Worm (Caenorhabditis elegans) whole organism, L2 larva: ENCODE data around the gene hpo-36.

Experiments
- C34F6.9 ChIP-seq: fragments of 150-350 bp; optimal IDR thresholded peaks from 2 replicates; lab custom pipeline; 2014; ENCODE audit warnings: missing biosample characterization, missing genetic modification characterization
- F13H6.1 ChIP-seq: sonication (generic microtip); optimal IDR thresholded peaks from 2 replicates; lab custom pipeline; 2016; ENCODE audit warnings: missing genetic modification characterization, missing compliant biosample characterization
- R02D3.7 ChIP-seq: fragments of 150-350 bp; optimal IDR thresholded peaks from 2 replicates; lab custom pipeline; 2014; ENCODE audit warnings: missing biosample characterization, missing genetic modification characterization
- Y55F3AM.14 ChIP-seq: fragments of 200-800 bp; sonication (Bioruptor generic); optimal IDR thresholded peaks from 2 replicates; lab custom pipeline; 2018; ENCODE audit warnings: mild to moderate bottlenecking, missing genetic modification characterization, missing compliant biosample characterization
- ZK546.5 ChIP-seq: sonication (generic microtip); optimal IDR thresholded peaks from 2 replicates; lab custom pipeline; 2017; ENCODE audit warnings: missing biosample characterization, missing genetic modification characterization
- alr-1 ChIP-seq: fragments of 150-350 bp; optimal IDR thresholded peaks from 2 replicates; lab custom pipeline; 2014; ENCODE audit warnings: missing biosample characterization, missing genetic modification characterization
- aly-2 ChIP-seq: fragments of 150-350 bp; optimal IDR thresholded peaks from 2 replicates; lab custom pipeline; 2014; ENCODE audit warnings: missing biosample characterization, missing genetic modification characterization
- ama-1 ChIP-seq: fragments of 150-350 bp; optimal IDR thresholded peaks from 2 replicates; lab custom pipeline; 2018; ENCODE audit warnings: inconsistent platforms
- blmp-1 ChIP-seq: sonication (generic microtip); optimal IDR thresholded peaks from 2 replicates; lab custom pipeline; 2017; ENCODE audit warnings: missing genetic modification characterization, mild to moderate bottlenecking, missing compliant biosample characterization, antibody characterized with exemption, moderate library complexity; ENCODE audit not compliant: insufficient read depth
- ceh-16 ChIP-seq: fragments of 150-350 bp; optimal IDR thresholded peaks from 2 replicates; lab custom pipeline; 2014; ENCODE audit warnings: missing biosample characterization, missing genetic modification characterization
- ceh-82 ChIP-seq: fragments of 150-350 bp; optimal IDR thresholded peaks from 2 replicates; lab custom pipeline; 2014; ENCODE audit warnings: missing biosample characterization, missing genetic modification characterization
- crh-2 ChIP-seq: sonication (generic microtip); optimal IDR thresholded peaks from 2 replicates; lab custom pipeline; 2017; ENCODE audit warnings: missing biosample characterization, missing genetic modification characterization
- dmd-4 ChIP-seq: sonication (generic microtip); optimal IDR thresholded peaks from 2 replicates; lab custom pipeline; 2017; ENCODE audit warnings: missing biosample characterization, missing genetic modification characterization
- egl-27 ChIP-seq: sonication (generic microtip); optimal IDR thresholded peaks from 3 replicates; lab custom pipeline; 2017; ENCODE audit warnings: missing biosample characterization, missing genetic modification reagents, missing genetic modification characterization
- elt-1 ChIP-seq: fragments of 150-350 bp; optimal IDR thresholded peaks from 2 replicates; lab custom pipeline; 2014; ENCODE audit warnings: missing biosample characterization, missing genetic modification characterization
- fos-1 ChIP-seq: fragments of 150-350 bp; optimal IDR thresholded peaks from 2 replicates; lab custom pipeline; 2014; ENCODE audit warnings: missing biosample characterization, missing genetic modification characterization
- lin-11 ChIP-seq: fragments of 150-350 bp; sonication (generic microtip); optimal IDR thresholded peaks from 2 replicates; lab custom pipeline; 2014; ENCODE audit warnings: missing biosample characterization, missing genetic modification characterization, inconsistent platforms, mixed read lengths
- lin-13 ChIP-seq: fragments of 150-350 bp; optimal IDR thresholded peaks from 2 replicates; lab custom pipeline; 2014; ENCODE audit warnings: missing biosample characterization, missing genetic modification reagents, missing genetic modification characterization
- lin-39 ChIP-seq: fragments of 150-350 bp; optimal IDR thresholded peaks from 2 replicates; lab custom pipeline; 2014; ENCODE audit warnings: missing biosample characterization, missing genetic modification reagents, missing genetic modification characterization
- lsy-2 ChIP-seq, 2 experiments: fragments of 150-350 bp in 1 of 2; sonication (generic microtip) in 1 of 2; optimal IDR thresholded peaks; 2 replicates each; lab custom pipeline; 2014 to 2017; ENCODE audit warnings: missing biosample characterization in 2 of 2, missing genetic modification characterization in 2 of 2
- mab-5 ChIP-seq: fragments of 150-350 bp; optimal IDR thresholded peaks from 2 replicates; lab custom pipeline; 2014; ENCODE audit warnings: missing biosample characterization, missing genetic modification characterization
- mbf-1 ChIP-seq: sonication (generic microtip); optimal IDR thresholded peaks from 2 replicates; lab custom pipeline; 2017; ENCODE audit warnings: missing biosample characterization, missing genetic modification characterization
- mdl-1 ChIP-seq, 2 experiments: fragments of 150-350 bp in 1 of 2; sonication (generic microtip) in 1 of 2; optimal IDR thresholded peaks; 2 replicates each; lab custom pipeline; 2017; ENCODE audit warnings: missing biosample characterization in 2 of 2, missing genetic modification characterization in 2 of 2
- nhr-10 ChIP-seq: sonication (generic microtip); optimal IDR thresholded peaks from 2 replicates; lab custom pipeline; 2017; ENCODE audit warnings: missing biosample characterization, missing genetic modification characterization
- nhr-11 ChIP-seq: fragments of 150-350 bp; optimal IDR thresholded peaks from 2 replicates; lab custom pipeline; 2014; ENCODE audit warnings: missing biosample characterization, missing genetic modification characterization
- nhr-12 ChIP-seq: fragments of 150-350 bp; optimal IDR thresholded peaks from 2 replicates; lab custom pipeline; 2014; ENCODE audit warnings: missing biosample characterization, missing genetic modification characterization
- nhr-21 ChIP-seq: fragments of 150-350 bp; optimal IDR thresholded peaks from 2 replicates; lab custom pipeline; 2014; ENCODE audit warnings: missing biosample characterization, missing genetic modification characterization
- nhr-23 ChIP-seq: fragments of 150-350 bp; optimal IDR thresholded peaks from 2 replicates; lab custom pipeline; 2014; ENCODE audit warnings: missing biosample characterization, missing genetic modification reagents, missing genetic modification characterization
- nhr-237 ChIP-seq: fragments of 150-350 bp; optimal IDR thresholded peaks from 2 replicates; lab custom pipeline; 2014; ENCODE audit warnings: missing biosample characterization, missing genetic modification characterization
- nhr-25 ChIP-seq: fragments of 150-350 bp; sonication (generic microtip); optimal IDR thresholded peaks from 3 replicates; lab custom pipeline; 2014; ENCODE audit warnings: missing biosample characterization, missing genetic modification characterization
- nhr-6 ChIP-seq: fragments of 150-350 bp; optimal IDR thresholded peaks from 2 replicates; lab custom pipeline; 2014; ENCODE audit warnings: missing biosample characterization, missing genetic modification characterization
- peb-1 ChIP-seq: fragments of 150-350 bp; optimal IDR thresholded peaks from 2 replicates; lab custom pipeline; 2014; ENCODE audit warnings: missing biosample characterization, missing genetic modification characterization
- skn-1 ChIP-seq: sonication (generic microtip); optimal IDR thresholded peaks from 2 replicates; lab custom pipeline; 2017; ENCODE audit warnings: missing biosample characterization, missing genetic modification characterization
- sma-3 ChIP-seq: sonication (generic microtip); optimal IDR thresholded peaks from 2 replicates; lab custom pipeline; 2016; ENCODE audit warnings: missing genetic modification reagents, missing genetic modification characterization, missing compliant biosample characterization
- sma-9 ChIP-seq, 2 experiments: fragments of 150-350 bp in 1 of 2; sonication (generic microtip) in 1 of 2; optimal IDR thresholded peaks; 2 replicates each; lab custom pipeline; 2014 to 2016; ENCODE audit warnings: missing genetic modification characterization in 2 of 2, mild to moderate bottlenecking in 1 of 2, missing biosample characterization in 1 of 2, missing compliant biosample characterization in 1 of 2, missing genetic modification reagents in 1 of 2, moderate library complexity in 1 of 2
- unc-39 ChIP-seq: fragments of 150-350 bp; optimal IDR thresholded peaks from 2 replicates; lab custom pipeline; 2014; ENCODE audit warnings: missing biosample characterization, missing genetic modification characterization
- unc-55 ChIP-seq: fragments of 150-350 bp; sonication (generic microtip); optimal IDR thresholded peaks from 3 replicates; lab custom pipeline; 2014; ENCODE audit warnings: missing biosample characterization, missing genetic modification reagents, missing genetic modification characterization
- unc-62 ChIP-seq: fragments of 150-350 bp; optimal IDR thresholded peaks from 2 replicates; lab custom pipeline; 2014; ENCODE audit warnings: missing biosample characterization, missing genetic modification reagents, missing genetic modification characterization
- zag-1 ChIP-seq: fragments of 150-350 bp; optimal IDR thresholded peaks from 2 replicates; lab custom pipeline; 2014; ENCODE audit warnings: missing biosample characterization, missing genetic modification characterization
- ztf-1 ChIP-seq: fragments of 200-800 bp; sonication (Bioruptor generic); conservative IDR thresholded peaks from 2 replicates; pipeline ENCODE4 v1.3.6; 2022; ENCODE audit warnings: missing genetic modification characterization, missing compliant biosample characterization
- ztf-11 ChIP-seq: sonication (generic microtip); optimal IDR thresholded peaks from 2 replicates; lab custom pipeline; 2017; ENCODE audit warnings: missing biosample characterization, missing genetic modification characterization
- ztf-4 ChIP-seq: fragments of 150-350 bp; optimal IDR thresholded peaks from 2 replicates; lab custom pipeline; 2014; ENCODE audit warnings: missing biosample characterization, missing genetic modification characterization

hpo-36 gene

DNA sequence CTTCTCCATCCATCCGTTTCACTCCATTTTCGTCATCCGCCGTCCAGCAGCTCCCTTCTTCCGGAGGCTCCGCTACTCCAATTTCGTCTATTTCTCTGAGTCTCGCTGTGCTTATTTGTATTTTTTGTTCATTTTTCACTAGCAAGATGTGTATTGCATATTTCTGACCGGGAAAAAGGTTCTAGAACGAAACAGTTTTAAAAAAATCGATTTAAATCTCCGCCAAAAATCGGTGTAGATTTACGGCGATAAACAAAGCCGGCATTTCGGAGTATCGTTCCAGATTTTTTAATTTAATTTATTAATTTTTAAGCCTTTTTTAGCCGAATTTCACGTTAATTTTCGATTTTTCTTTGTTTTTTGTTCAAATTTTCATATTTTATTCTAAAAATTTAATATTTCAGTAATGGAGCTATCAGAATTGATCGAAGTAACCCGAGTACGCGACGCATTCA is 4.0 kb upstream of the hpo-36 start, which contains the start of gene mtm-9 (continued):
- TF ChIP-seq unc-39 (tag; lab: Kevin White, UChicago) (no peak), nhr-23 (tag; lab: Kevin White, UChicago) (no peak), unc-55 (GFP tag; lab: Kevin White, UChicago) (peak; percentile 76), fos-1 (tag; lab: Kevin White, UChicago) (no peak), nhr-12 (tag; lab: Kevin White, UChicago) (no peak)

DNA sequence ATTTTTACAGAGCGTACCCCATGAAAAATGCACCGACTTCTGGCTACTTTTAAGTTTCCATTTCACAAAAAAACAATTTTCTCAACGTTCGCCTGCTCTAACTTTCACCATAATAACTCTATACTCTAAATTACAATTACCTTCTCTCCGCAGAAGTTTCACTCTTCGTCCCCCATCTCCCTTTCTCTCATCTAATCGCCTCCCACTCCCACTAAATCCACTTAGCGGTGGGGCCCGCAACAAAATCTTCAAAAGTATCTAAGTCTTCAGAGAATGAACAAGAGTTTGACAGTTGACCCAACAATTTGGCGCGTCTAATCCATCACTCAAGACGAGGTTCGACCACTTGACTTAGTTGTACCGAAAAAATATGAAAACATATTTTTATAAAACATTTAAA is 793 bp downstream of the hpo-36 start:
- TF ChIP-seq ztf-4 (tag; lab: Kevin White, UChicago) (no peak), Y55F3AM.14 (GFP tag; lab: Kevin White, UChicago) (no peak), zag-1 (no peak), egl-27 (tag; lab: Kevin White, UChicago) (no peak), nhr-23 (tag; lab: Kevin White, UChicago) (no peak)
- TF ChIP-seq, all 48 proteins: peak for 0

DNA sequence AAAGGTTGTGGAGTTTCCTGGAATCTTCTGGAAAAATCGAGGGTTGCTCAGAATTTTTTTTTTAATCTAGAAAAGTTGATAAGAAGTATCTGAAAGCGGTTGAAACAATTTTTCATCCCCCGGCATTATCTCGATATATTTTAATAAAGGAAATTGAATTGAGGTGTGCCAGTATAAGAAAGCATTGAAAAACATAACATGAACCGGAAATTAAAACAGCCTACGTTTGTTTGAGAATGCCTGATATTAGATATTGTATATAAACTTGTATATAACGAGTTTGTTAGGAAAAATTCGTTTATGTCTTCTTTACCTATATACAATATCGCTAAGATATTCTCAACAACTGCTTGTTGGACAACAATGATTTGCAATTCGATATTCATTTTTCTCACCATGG is 14.4 kb downstream of the hpo-36 start, which contains the start of gene str-30:
TSS of gene str-30 (plus strand) at position 301 of the 400 bp plus-strand sequence.
- no peak for TF ChIP-seq alr-1 (tag; lab: Kevin White, UChicago)
- TF ChIP-seq lin-13 (GFP tag; lab: Kevin White, UChicago) = no peak
- TF ChIP-seq nhr-21 (tag; lab: Kevin White, UChicago) = no peak
- no peak for TF ChIP-seq dmd-4
- TF ChIP-seq crh-2 (tag; lab: Kevin White, UChicago) = no peak
- TF ChIP-seq ztf-11 (tag; lab: Kevin White, UChicago) = no peak
- TF ChIP-seq ama-1 (lab: Kevin White, UChicago) = no peak
- no peak for TF ChIP-seq aly-2
- no peak for TF ChIP-seq nhr-11 (tag; lab: Kevin White, UChicago)
- TF ChIP-seq C34F6.9 (tag; lab: Kevin White, UChicago) = no peak

DNA sequence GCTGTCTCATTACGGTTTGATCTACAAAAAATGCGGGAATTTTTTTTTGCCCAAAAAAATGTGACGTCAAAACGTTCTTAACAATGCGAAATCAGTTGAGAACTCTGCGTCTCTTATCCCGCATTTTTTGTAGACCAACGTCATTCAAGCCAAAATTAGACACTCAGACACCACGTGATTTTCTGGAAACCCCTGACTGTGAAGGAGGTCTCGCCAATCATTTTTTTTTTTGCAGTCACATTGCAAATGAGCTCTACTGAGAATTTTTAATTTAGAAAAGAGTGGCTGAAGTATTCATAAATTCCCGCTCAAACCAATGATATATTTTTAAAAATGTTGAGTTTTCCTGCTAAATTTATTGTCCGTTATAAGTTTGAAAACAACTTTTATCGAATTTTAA is 20.7 kb downstream of the hpo-36 start:
- TF ChIP-seq sma-9 (GFP tag; optimal IDR thresholded peaks at IDR 0.05; lab: Kevin White, UChicago) = no peak
- no peak for TF ChIP-seq sma-9 (tag; optimal IDR thresholded peaks at IDR 0.05; lab: Kevin White, UChicago)
- TF ChIP-seq ZK546.5 (tag; lab: Kevin White, UChicago) = no peak
- TF ChIP-seq Y55F3AM.14 (GFP tag; lab: Kevin White, UChicago) = no peak
- TF ChIP-seq ceh-16 = no peak
- no peak for TF ChIP-seq nhr-25 (tag; lab: Kevin White, UChicago)
- TF ChIP-seq ama-1 (lab: Kevin White, UChicago) = no peak
- no peak for TF ChIP-seq mdl-1 (tag; optimal IDR thresholded peaks at IDR 0.05; lab: Kevin White, UChicago)
- TF ChIP-seq blmp-1 = no peak
- TF ChIP-seq unc-39 (tag; lab: Kevin White, UChicago) = no peak
- TF ChIP-seq elt-1 (tag; lab: Kevin White, UChicago) = no peak
- TF ChIP-seq unc-62 (GFP tag; lab: Kevin White, UChicago) = no peak
- TF ChIP-seq nhr-237 (tag; lab: Kevin White, UChicago) = no peak
- TF ChIP-seq crh-2 (tag; lab: Kevin White, UChicago) = no peak
- no peak for TF ChIP-seq nhr-11 (tag; lab: Kevin White, UChicago)
- TF ChIP-seq lin-39 = no peak
- TF ChIP-seq sma-3 (GFP tag; lab: Kevin White, UChicago) = no peak
- TF ChIP-seq, all 48 proteins: peak for 0

DNA sequence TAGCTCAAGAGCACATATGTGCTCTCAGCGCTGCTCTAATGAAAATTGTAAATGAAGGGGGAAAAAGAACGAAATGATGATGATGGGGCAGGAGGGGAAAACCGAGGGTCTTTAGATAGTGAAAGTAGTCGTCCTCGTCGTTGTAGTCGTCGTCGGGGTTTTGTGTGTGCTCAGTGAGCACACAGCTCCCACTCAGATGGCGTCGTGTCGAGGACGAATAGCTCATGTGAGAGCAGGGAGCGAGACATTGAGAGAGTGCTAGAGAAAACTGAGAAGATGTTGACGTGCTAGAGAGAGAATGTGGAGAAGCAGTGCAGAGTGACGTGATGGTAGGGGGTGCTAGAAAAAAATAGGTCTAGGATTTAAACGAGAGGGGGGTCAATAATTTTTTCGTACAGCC is 21.5 kb downstream of the hpo-36 start:
- no peak for TF ChIP-seq dmd-4
- TF ChIP-seq mab-5 = no peak
- no peak for TF ChIP-seq ztf-1 (GFP tag; lab: Robert Waterston, UW)
- TF ChIP-seq blmp-1 = no peak
- TF ChIP-seq C34F6.9 (tag; lab: Kevin White, UChicago) = peak; percentile 69
- TF ChIP-seq peb-1 (tag; lab: Kevin White, UChicago) = no peak
- peak; percentile 2 for TF ChIP-seq fos-1 (tag; lab: Kevin White, UChicago)
- peak; percentile 43 for TF ChIP-seq F13H6.1
- TF ChIP-seq egl-27 (tag; lab: Kevin White, UChicago) = peak; percentile 32
- TF ChIP-seq ztf-4 (tag; lab: Kevin White, UChicago) = no peak
- TF ChIP-seq nhr-25 (tag; lab: Kevin White, UChicago) = no peak
- no peak for TF ChIP-seq elt-1 (tag; lab: Kevin White, UChicago)
- no peak for TF ChIP-seq nhr-11 (tag; lab: Kevin White, UChicago)
- TF ChIP-seq mdl-1 (tag; optimal IDR thresholded peaks at IDR 0.05; lab: Kevin White, UChicago) = peak; percentile 29 to 44
- no peak for TF ChIP-seq sma-3 (GFP tag; lab: Kevin White, UChicago)
- peak; percentile 44 for TF ChIP-seq nhr-6 (tag; lab: Kevin White, UChicago)
- peak; percentile 61 for TF ChIP-seq zag-1
- TF ChIP-seq nhr-237 (tag; lab: Kevin White, UChicago) = no peak
- no peak for TF ChIP-seq alr-1 (tag; lab: Kevin White, UChicago)
- TF ChIP-seq R02D3.7 = no peak
- TF ChIP-seq lin-11 (tag; lab: Kevin White, UChicago) = peak; percentile 38
- no peak for TF ChIP-seq lin-39
- no peak for TF ChIP-seq mbf-1 (tag; lab: Kevin White, UChicago)
- no peak for TF ChIP-seq ZK546.5 (tag; lab: Kevin White, UChicago)
- TF ChIP-seq skn-1 (tag; lab: Kevin White, UChicago) = no peak
- no peak for TF ChIP-seq ceh-82 (tag; lab: Kevin White, UChicago)
- peak; percentile 31 for TF ChIP-seq lin-13 (GFP tag; lab: Kevin White, UChicago)
- peak; percentile 10 for TF ChIP-seq nhr-21 (tag; lab: Kevin White, UChicago)
- TF ChIP-seq nhr-10 (tag; lab: Kevin White, UChicago) = no peak
- TF ChIP-seq ceh-16 = no peak
- peak in 1 of 2 experiments; percentile 72 for TF ChIP-seq lsy-2 (tag; optimal IDR thresholded peaks at IDR 0.05; lab: Kevin White, UChicago)
